Fruit fly (Drosophila melanogaster) whole organism, embryonic: Measurements from ENCODE around the gene Pka-C1.

Experiments used
- ATbp ChIP-seq: fragments of 200-800 bp; sonication (Bioruptor generic); optimal IDR thresholded peaks from 2 replicates; lab custom pipeline; 2017; ENCODE audit warnings: missing biosample characterization, mild to moderate bottlenecking, missing genetic modification characterization, missing genetic modification reagents
- CG11085 ChIP-seq: fragments of 200-800 bp; sonication (Bioruptor generic); IDR thresholded peaks from 2 replicates; pipeline ENCODE4 v1.3.6; 2022; ENCODE audit warnings: missing biosample characterization, missing genetic modification characterization
- CG12219 ChIP-seq: fragments of 200-800 bp; sonication (Bioruptor generic); optimal IDR thresholded peaks from 3 replicates; lab custom pipeline; 2018; ENCODE audit warnings: missing biosample characterization, mild to moderate bottlenecking, missing genetic modification characterization
- CG12391 ChIP-seq: fragments of 200-800 bp; sonication (Bioruptor generic); optimal IDR thresholded peaks from 3 replicates; lab custom pipeline; 2018; ENCODE audit warnings: missing biosample characterization, mild to moderate bottlenecking, missing genetic modification characterization, moderate library complexity
- CG13624 ChIP-seq: fragments of 200-800 bp; sonication (Bioruptor generic); optimal IDR thresholded peaks from 2 replicates; lab custom pipeline; 2016; ENCODE audit warnings: missing biosample characterization, missing genetic modification characterization
- CG15073 ChIP-seq: fragments of 200-800 bp; sonication (Bioruptor generic); optimal IDR thresholded peaks from 2 replicates; lab custom pipeline; 2016; ENCODE audit warnings: missing biosample characterization, missing genetic modification characterization
- CG15269 ChIP-seq: fragments of 200-800 bp; sonication (Bioruptor generic); optimal IDR thresholded peaks from 2 replicates; lab custom pipeline; 2018; ENCODE audit warnings: missing biosample characterization, mild to moderate bottlenecking, missing genetic modification characterization, moderate library complexity
- CG15696 ChIP-seq: fragments of 200-800 bp; sonication (Bioruptor generic); optimal IDR thresholded peaks from 2 replicates; lab custom pipeline; 2019; ENCODE audit warnings: missing biosample characterization, mild to moderate bottlenecking, missing genetic modification characterization, moderate library complexity
- CG16863 ChIP-seq: fragments of 200-800 bp; sonication (Bioruptor generic); optimal IDR thresholded peaks from 3 replicates; lab custom pipeline; 2016; ENCODE audit warnings: missing biosample characterization, missing genetic modification characterization
- CG17385 ChIP-seq: fragments of 200-800 bp; sonication (Bioruptor generic); optimal IDR thresholded peaks from 3 replicates; lab custom pipeline; 2018; ENCODE audit warnings: missing biosample characterization, mild to moderate bottlenecking, missing genetic modification characterization
- CG2120 ChIP-seq: fragments of 200-800 bp; sonication (Bioruptor generic); optimal IDR thresholded peaks from 3 replicates; lab custom pipeline; 2016; ENCODE audit warnings: missing biosample characterization, missing genetic modification characterization
- CG32767 ChIP-seq: fragments of 200-800 bp; sonication (Bioruptor generic); IDR thresholded peaks from 2 replicates; pipeline ENCODE4 v1.3.6; 2022; ENCODE audit warnings: missing biosample characterization, missing genetic modification characterization
- CG34422 ChIP-seq: fragments of 200-800 bp; sonication (Bioruptor generic); IDR thresholded peaks from 3 replicates; pipeline ENCODE4 v1.3.6; 2022; ENCODE audit warnings: missing biosample characterization, missing genetic modification characterization
- CG42726 ChIP-seq: fragments of 200-800 bp; sonication (Bioruptor generic); IDR thresholded peaks from 2 replicates; pipeline ENCODE4 v1.3.6; 2022; ENCODE audit warnings: missing biosample characterization, missing genetic modification characterization; ENCODE audit not compliant: partially characterized antibody
- CG7556 ChIP-seq: fragments of 200-800 bp; sonication (Bioruptor generic); optimal IDR thresholded peaks from 2 replicates; lab custom pipeline; 2017; ENCODE audit warnings: missing biosample characterization, mild to moderate bottlenecking, missing genetic modification characterization
- CG8089 ChIP-seq: fragments of 200-800 bp; sonication (Bioruptor generic); optimal IDR thresholded peaks from 3 replicates; lab custom pipeline; 2016; ENCODE audit warnings: missing biosample characterization, missing genetic modification characterization
- Deaf1 ChIP-seq: fragments of 200-800 bp; optimal IDR thresholded peaks from 3 replicates; lab custom pipeline; 2019; ENCODE audit warnings: missing biosample characterization, mild to moderate bottlenecking, missing genetic modification characterization, moderate library complexity
- Dek ChIP-seq: fragments of 200-800 bp; sonication (Bioruptor generic); optimal IDR thresholded peaks from 3 replicates; lab custom pipeline; 2019; ENCODE audit warnings: missing biosample characterization, mild to moderate bottlenecking, missing genetic modification characterization, moderate library complexity
- Eip74EF ChIP-seq, 2 experiments: fragments of 200-800 bp in 1 of 2; fragments of >200 bp in 1 of 2; sonication (Bioruptor generic) in 1 of 2; optimal IDR thresholded peaks; 2 replicates each; lab custom pipeline; 2017 to 2019; ENCODE audit warnings: missing biosample characterization in 2 of 2, missing genetic modification characterization in 2 of 2, mild to moderate bottlenecking in 1 of 2, moderate library complexity in 1 of 2
- H15 ChIP-seq: fragments of 200-800 bp; sonication (Bioruptor generic); IDR thresholded peaks from 3 replicates; pipeline ENCODE4 v1.3.6; 2022; ENCODE audit warnings: missing biosample characterization, missing genetic modification characterization
- H2.0 ChIP-seq: fragments of 200-800 bp; sonication (Bioruptor generic); IDR thresholded peaks from 2 replicates; pipeline ENCODE4 v1.3.6; 2022; ENCODE audit warnings: missing biosample characterization, missing genetic modification characterization
- HLH3B ChIP-seq: fragments of 200-800 bp; sonication (Bioruptor generic); IDR thresholded peaks from 2 replicates; pipeline ENCODE4 v1.3.6; 2022; ENCODE audit warnings: missing biosample characterization, missing genetic modification characterization
- Hr78 ChIP-seq, 2 experiments: fragments of 200-800 bp in 1 of 2; fragments of >200 bp in 1 of 2; sonication (Bioruptor generic) in 1 of 2; optimal IDR thresholded peaks; 2 replicates each; lab custom pipeline; 2017 to 2019; ENCODE audit warnings: missing biosample characterization in 2 of 2, missing genetic modification characterization in 2 of 2, mild to moderate bottlenecking in 1 of 2, moderate library complexity in 1 of 2
- Jarid2 ChIP-seq: fragments of 200-800 bp; sonication (Bioruptor generic); optimal IDR thresholded peaks from 3 replicates; lab custom pipeline; 2017; ENCODE audit warnings: mild to moderate bottlenecking, missing biosample characterization, missing genetic modification reagents, missing genetic modification characterization
- NC2α ChIP-seq: fragments of 200-800 bp; sonication (Bioruptor generic); optimal IDR thresholded peaks from 2 replicates; lab custom pipeline; 2016; ENCODE audit warnings: missing biosample characterization, missing genetic modification characterization
- NK7.1 ChIP-seq: fragments of 200-800 bp; sonication (Bioruptor generic); optimal IDR thresholded peaks from 3 replicates; lab custom pipeline; 2016; ENCODE audit warnings: missing biosample characterization, missing genetic modification characterization
- Oaz ChIP-seq: fragments of 200-800 bp; sonication (Bioruptor generic); IDR thresholded peaks from 2 replicates; pipeline ENCODE4 v1.3.6; 2022; ENCODE audit warnings: missing biosample characterization, missing genetic modification characterization
- Poxn ChIP-seq: fragments of 200-800 bp; sonication (Bioruptor generic); IDR thresholded peaks from 2 replicates; pipeline ENCODE4 v1.3.6; 2022; ENCODE audit warnings: missing biosample characterization, missing genetic modification characterization
- Sox102F ChIP-seq: fragments of 200-800 bp; sonication (Bioruptor generic); optimal IDR thresholded peaks from 2 replicates; lab custom pipeline; 2018; ENCODE audit warnings: missing biosample characterization, mild to moderate bottlenecking, missing genetic modification characterization, moderate library complexity
- Taf1 ChIP-seq: fragments of 200-800 bp; sonication (Bioruptor generic); IDR thresholded peaks from 2 replicates; pipeline ENCODE4 v1.3.6; 2022; ENCODE audit warnings: missing biosample characterization, missing genetic modification characterization
- amos ChIP-seq: fragments of 200-800 bp; sonication (Bioruptor generic); IDR thresholded peaks from 2 replicates; pipeline ENCODE4 v1.3.6; 2022; ENCODE audit warnings: missing biosample characterization, missing genetic modification characterization; ENCODE audit not compliant: partially characterized antibody
- az2 ChIP-seq: fragments of 200-800 bp; sonication (Bioruptor generic); optimal IDR thresholded peaks from 3 replicates; lab custom pipeline; 2016; ENCODE audit warnings: missing biosample characterization, missing genetic modification characterization
- dan ChIP-seq: fragments of 200-800 bp; sonication (Bioruptor generic); IDR thresholded peaks from 2 replicates; pipeline ENCODE4 v1.3.6; 2022; ENCODE audit warnings: missing biosample characterization, missing genetic modification characterization
- esg ChIP-seq: fragments of 200-800 bp; sonication (Bioruptor generic); conservative IDR thresholded peaks from 2 replicates; pipeline ENCODE4 v1.3.6; 2022; ENCODE audit warnings: missing biosample characterization, missing genetic modification characterization
- gce ChIP-seq: fragments of 200-800 bp; sonication (Bioruptor generic); IDR thresholded peaks from 3 replicates; pipeline ENCODE4 v1.3.6; 2022; ENCODE audit warnings: missing biosample characterization, missing genetic modification characterization
- gcm2 ChIP-seq: fragments of 200-800 bp; sonication (Bioruptor generic); optimal IDR thresholded peaks from 2 replicates; lab custom pipeline; 2016; ENCODE audit warnings: missing biosample characterization, missing genetic modification characterization
- her ChIP-seq: fragments of 200-800 bp; sonication (Bioruptor generic); optimal IDR thresholded peaks from 2 replicates; lab custom pipeline; 2016; ENCODE audit warnings: missing biosample characterization, missing genetic modification characterization
- hkb ChIP-seq, 2 experiments: fragments of 200-800 bp in 1 of 2; fragments of >200 bp in 1 of 2; sonication (Bioruptor generic) in 1 of 2; IDR thresholded peaks in 1 of 2; optimal IDR thresholded peaks in 1 of 2; 2 replicates each; pipeline versions ENCODE4 v1.3.6 to Lab custom; 2017 to 2022; ENCODE audit warnings: missing biosample characterization in 1 of 2, missing genetic modification characterization in 1 of 2
- oc ChIP-seq: fragments of 200-800 bp; sonication (Bioruptor generic); optimal IDR thresholded peaks from 2 replicates; lab custom pipeline; 2018; ENCODE audit warnings: missing biosample characterization, mild to moderate bottlenecking, missing genetic modification characterization, moderate library complexity
- org-1 ChIP-seq: fragments of 200-800 bp; sonication (Bioruptor generic); optimal IDR thresholded peaks from 2 replicates; lab custom pipeline; 2017; ENCODE audit warnings: missing biosample characterization, missing genetic modification characterization
- peb ChIP-seq: fragments of 200-800 bp; sonication (Bioruptor generic); IDR thresholded peaks from 2 replicates; pipeline ENCODE4 v1.3.6; 2022; ENCODE audit warnings: missing biosample characterization, missing genetic modification characterization
- pnt ChIP-seq: fragments of 200-800 bp; sonication (Bioruptor generic); optimal IDR thresholded peaks from 3 replicates; lab custom pipeline; 2016; ENCODE audit warnings: missing biosample characterization, missing genetic modification characterization
- ranshi ChIP-seq: fragments of 200-800 bp; sonication (Bioruptor generic); IDR thresholded peaks from 2 replicates; pipeline ENCODE4 v1.3.6; 2022; ENCODE audit warnings: missing biosample characterization, missing genetic modification characterization
- scrt ChIP-seq: fragments of 200-800 bp; sonication (Bioruptor generic); optimal IDR thresholded peaks from 2 replicates; lab custom pipeline; 2018; ENCODE audit warnings: missing biosample characterization, mild to moderate bottlenecking, missing genetic modification characterization, moderate library complexity
- sens ChIP-seq: fragments of 200-800 bp; sonication (Bioruptor generic); peaks from one replicate; lab custom pipeline; 2016; ENCODE audit warnings: missing biosample characterization, missing genetic modification characterization
- sens-2 ChIP-seq: fragments of 200-800 bp; sonication (Bioruptor generic); IDR thresholded peaks from 2 replicates; pipeline ENCODE4 v1.3.6; 2022; ENCODE audit warnings: missing biosample characterization, missing genetic modification characterization
- sim ChIP-seq: fragments of 200-800 bp; sonication (Bioruptor generic); IDR thresholded peaks from 2 replicates; pipeline ENCODE4 v1.3.6; 2022; ENCODE audit warnings: missing biosample characterization, missing genetic modification characterization
- tll ChIP-seq, 2 experiments: fragments of 200-800 bp in 1 of 2; fragments of >200 bp in 1 of 2; sonication (Bioruptor generic) in 1 of 2; optimal IDR thresholded peaks; 2 replicates each; lab custom pipeline; 2017 to 2019; ENCODE audit warnings: missing biosample characterization in 2 of 2, missing genetic modification characterization in 2 of 2, mild to moderate bottlenecking in 1 of 2, moderate library complexity in 1 of 2
- tx ChIP-seq: fragments of 200-800 bp; sonication (Bioruptor generic); optimal IDR thresholded peaks from 2 replicates; lab custom pipeline; 2016; ENCODE audit warnings: missing biosample characterization, missing genetic modification characterization
- zen ChIP-seq: fragments of 200-800 bp; sonication (Bioruptor generic); optimal IDR thresholded peaks from 3 replicates; lab custom pipeline; 2018; ENCODE audit warnings: missing biosample characterization, mild to moderate bottlenecking, missing genetic modification characterization, moderate library complexity

Pka-C1 gene

dm6 chr2L:9693924-9694610 lies 5.0 kb downstream of the Pka-C1 start (continued):
- TF ChIP-seq Hr78 (GFP tag; optimal IDR thresholded peaks at IDR 0.05; lab: Kevin White, UChicago) (peak in 1 of 2 experiments; percentile 92), gcm2 (GFP tag; lab: Kevin White, UChicago) (no peak), Taf1 (no peak), CG11085 (GFP tag; lab: Robert Waterston, UW) (no peak), tx (no peak), H2.0 (GFP tag; lab: Robert Waterston, UW) (no peak), zen (tag; lab: Kevin White, UChicago) (no peak), CG15073 (GFP tag; lab: Kevin White, UChicago) (no peak), esg (GFP tag; lab: Robert Waterston, UW) (no peak), Jarid2 (GFP tag; lab: Kevin White, UChicago) (no peak), org-1 (GFP tag; lab: Kevin White, UChicago) (no peak), CG17385 (peak; percentile 11), Poxn (GFP tag; lab: Robert Waterston, UW) (no peak), CG32767 (no peak), oc (tag; lab: Kevin White, UChicago) (no peak), CG34422 (GFP tag; lab: Robert Waterston, UW) (no peak), NC2α (no peak), tll (GFP tag; optimal IDR thresholded peaks at IDR 0.05; lab: Kevin White, UChicago) (no peak), Dek (tag; lab: Kevin White, UChicago) (no peak), pnt (GFP tag; lab: Kevin White, UChicago) (no peak), az2 (no peak), CG15696 (tag; lab: Kevin White, UChicago) (no peak), hkb (optimal IDR thresholded peaks at IDR 0.05; lab: Kevin White, UChicago) (no peak), hkb (GFP tag; IDR thresholded peaks at IDR 0.05; lab: Robert Waterston, UW) (no peak), CG8089 (GFP tag; lab: Kevin White, UChicago) (no peak), Deaf1 (tag; lab: Kevin White, UChicago) (no peak), amos (no peak), dan (no peak), CG13624 (GFP tag; lab: Kevin White, UChicago) (no peak), CG2120 (GFP tag; lab: Kevin White, UChicago) (no peak), Sox102F (no peak), CG15269 (tag; lab: Kevin White, UChicago) (no peak), ranshi (GFP tag; lab: Robert Waterston, UW) (no peak), CG42726 (GFP tag; lab: Robert Waterston, UW) (no peak), HLH3B (GFP tag; lab: Robert Waterston, UW) (no peak), sens-2 (GFP tag; lab: Robert Waterston, UW) (no peak), H15 (GFP tag; lab: Robert Waterston, UW) (no peak), scrt (GFP tag; lab: Kevin White, UChicago) (no peak), CG16863 (no peak), sens (GFP tag; lab: Kevin White, UChicago) (peak; percentile 38), Oaz (GFP tag; lab: Robert Waterston, UW) (no peak), NK7.1 (no peak), gce (GFP tag; lab: Robert Waterston, UW) (no peak), Eip74EF (GFP tag; optimal IDR thresholded peaks at IDR 0.05; lab: Kevin White, UChicago) (no peak), peb (GFP tag; lab: Robert Waterston, UW) (no peak), sim (GFP tag; lab: Robert Waterston, UW) (no peak), CG12219 (GFP tag; lab: Kevin White, UChicago) (no peak), ATbp (GFP tag; lab: Kevin White, UChicago) (peak; percentile 18), CG12391 (tag; lab: Kevin White, UChicago) (no peak), CG7556 (GFP tag; lab: Kevin White, UChicago) (no peak), her (GFP tag; lab: Kevin White, UChicago) (no peak)
